Worm (Caenorhabditis elegans): ENCODE data around the gene Y41C4A.7.
A peak's percentile ranks its signal among the peaks of the same experiment; 100 is the strongest.

Y41C4A.7 gene

ce11 chrIII:11657185-11657817, 41.4 kb upstream of the Y41C4A.7 start, which contains the start of gene crh-1 (continued):
- peak; percentile 76 for TF ChIP-seq F13H6.1 (tag; optimal IDR thresholded peaks at IDR 0.05)
- TF ChIP-seq elt-3 (tag; optimal IDR thresholded peaks at IDR 0.05) = no peak
- peak; percentile 73 for TF ChIP-seq nhr-6 (tag; optimal IDR thresholded peaks at IDR 0.05)
- no peak for TF ChIP-seq skn-1 (tag; optimal IDR thresholded peaks at IDR 0.05)
- peak; percentile 30 for TF ChIP-seq zag-1 (tag; optimal IDR thresholded peaks at IDR 0.05)
- peak; percentile 68 for TF ChIP-seq ztf-4 (tag; optimal IDR thresholded peaks at IDR 0.05)
- TF ChIP-seq egl-27 (tag; optimal IDR thresholded peaks at IDR 0.05) = peak; percentile 66
- TF ChIP-seq mab-5 (tag; optimal IDR thresholded peaks at IDR 0.05) = peak; percentile 78
- peak; percentile 23 for TF ChIP-seq ceh-82 (tag; optimal IDR thresholded peaks at IDR 0.05)
- TF ChIP-seq R02D3.7 (tag; optimal IDR thresholded peaks at IDR 0.05) = no peak
- no peak for TF ChIP-seq alr-1 (tag; optimal IDR thresholded peaks at IDR 0.05)
- peak; percentile 33 for TF ChIP-seq blmp-1 (tag; optimal IDR thresholded peaks at IDR 0.05; ENCODE audit: insufficient read depth)
- no peak for TF ChIP-seq nhr-23 (tag; optimal IDR thresholded peaks at IDR 0.05)
- TF ChIP-seq dmd-4 (tag; optimal IDR thresholded peaks at IDR 0.05) = no peak
- TF ChIP-seq nhr-11 (tag; optimal IDR thresholded peaks at IDR 0.05) = no peak
- no peak for TF ChIP-seq peb-1 (tag; optimal IDR thresholded peaks at IDR 0.05)
- peak; percentile 69 for TF ChIP-seq nhr-129 (tag; optimal IDR thresholded peaks at IDR 0.05)
- peak; percentile 89 for TF ChIP-seq crh-2 (tag; optimal IDR thresholded peaks at IDR 0.05)
- TF ChIP-seq nhr-12 (tag; optimal IDR thresholded peaks at IDR 0.05) = no peak
- peak; percentile 90 for TF ChIP-seq sem-4 (tag; optimal IDR thresholded peaks at IDR 0.05)
- peak; percentile 21 for TF ChIP-seq lin-11 (tag; optimal IDR thresholded peaks at IDR 0.05)
- TF ChIP-seq nhr-77 (tag; optimal IDR thresholded peaks at IDR 0.05) = no peak
- TF ChIP-seq fos-1 (tag; optimal IDR thresholded peaks at IDR 0.05) = peak; percentile 45
- no peak for TF ChIP-seq elt-1 (tag; optimal IDR thresholded peaks at IDR 0.05)
- peak; percentile 60 for TF ChIP-seq sma-3 (GFP tag; optimal IDR thresholded peaks at IDR 0.05)
- peak in 1 of 2 experiments; percentile 56 for TF ChIP-seq mdl-1 (tag; optimal IDR thresholded peaks at IDR 0.05)

ce11 chrIII:11659804-11660203, 38.9 kb upstream of the Y41C4A.7 start:
- TF ChIP-seq ztf-11 (tag; optimal IDR thresholded peaks at IDR 0.05) = no peak
- no peak for TF ChIP-seq ceh-82 (tag; optimal IDR thresholded peaks at IDR 0.05)

ce11 chrIII:11660736-11661135, 37.9 kb upstream of the Y41C4A.7 start:
- TF ChIP-seq nhr-25 (tag; optimal IDR thresholded peaks at IDR 0.05) (no peak), nhr-129 (tag; optimal IDR thresholded peaks at IDR 0.05) (peak; percentile 73), C34F6.9 (tag; optimal IDR thresholded peaks at IDR 0.05) (peak; percentile 32), sma-9 (GFP tag; optimal IDR thresholded peaks at IDR 0.05) (peak; percentile 9), sma-9 (tag; optimal IDR thresholded peaks at IDR 0.05) (no peak), lsy-2 (tag; optimal IDR thresholded peaks at IDR 0.05) (peak in 1 of 2 experiments; percentile 19)

ce11 chrIII:11663400-11663799, 35.3 kb upstream of the Y41C4A.7 start:
- no peak for TF ChIP-seq nhr-77 (tag; optimal IDR thresholded peaks at IDR 0.05)
- TF ChIP-seq nhr-23 (tag; optimal IDR thresholded peaks at IDR 0.05) = no peak
- TF ChIP-seq sma-9 (GFP tag; optimal IDR thresholded peaks at IDR 0.05) = no peak
- TF ChIP-seq sma-9 (tag; optimal IDR thresholded peaks at IDR 0.05) = no peak
- TF ChIP-seq lin-39 (tag; optimal IDR thresholded peaks at IDR 0.05) = no peak
- TF ChIP-seq nhr-25 (tag; optimal IDR thresholded peaks at IDR 0.05) = no peak
- TF ChIP-seq nhr-11 (tag; optimal IDR thresholded peaks at IDR 0.05) = no peak
- TF ChIP-seq gmeb-1 (tag; optimal IDR thresholded peaks at IDR 0.05) = no peak
- no peak for TF ChIP-seq unc-55 (GFP tag; optimal IDR thresholded peaks at IDR 0.05)
- TF ChIP-seq C34F6.9 (tag; optimal IDR thresholded peaks at IDR 0.05) = peak; percentile 31
- TF ChIP-seq mbf-1 (tag; optimal IDR thresholded peaks at IDR 0.05) = no peak
- no peak for TF ChIP-seq unc-62 (GFP tag; optimal IDR thresholded peaks at IDR 0.05)
- no peak for TF ChIP-seq egl-27 (tag; optimal IDR thresholded peaks at IDR 0.05)
- TF ChIP-seq skn-1 (tag; optimal IDR thresholded peaks at IDR 0.05) = no peak
- TF ChIP-seq sma-3 (GFP tag; optimal IDR thresholded peaks at IDR 0.05) = no peak
- TF ChIP-seq crh-2 (tag; optimal IDR thresholded peaks at IDR 0.05) = peak; percentile 18
- TF ChIP-seq blmp-1 (tag; optimal IDR thresholded peaks at IDR 0.05; ENCODE audit: insufficient read depth) = no peak
- no peak for TF ChIP-seq ZK546.5 (tag; optimal IDR thresholded peaks at IDR 0.05)
- peak in 1 of 2 experiments; percentile 26 for TF ChIP-seq lsy-2 (tag; optimal IDR thresholded peaks at IDR 0.05)
- no peak for TF ChIP-seq ceh-16 (tag; optimal IDR thresholded peaks at IDR 0.05)
- peak; percentile 39 for TF ChIP-seq sem-4 (tag; optimal IDR thresholded peaks at IDR 0.05)
- TF ChIP-seq zag-1 (tag; optimal IDR thresholded peaks at IDR 0.05) = no peak
- no peak for TF ChIP-seq ceh-82 (tag; optimal IDR thresholded peaks at IDR 0.05)
- TF ChIP-seq ama-1 (optimal IDR thresholded peaks at IDR 0.05) = no peak
- no peak for TF ChIP-seq Y55F3AM.14 (GFP tag; optimal IDR thresholded peaks at IDR 0.05)
